Worm (Caenorhabditis elegans): ENCODE data around the gene F45E10.2.

DNA sequence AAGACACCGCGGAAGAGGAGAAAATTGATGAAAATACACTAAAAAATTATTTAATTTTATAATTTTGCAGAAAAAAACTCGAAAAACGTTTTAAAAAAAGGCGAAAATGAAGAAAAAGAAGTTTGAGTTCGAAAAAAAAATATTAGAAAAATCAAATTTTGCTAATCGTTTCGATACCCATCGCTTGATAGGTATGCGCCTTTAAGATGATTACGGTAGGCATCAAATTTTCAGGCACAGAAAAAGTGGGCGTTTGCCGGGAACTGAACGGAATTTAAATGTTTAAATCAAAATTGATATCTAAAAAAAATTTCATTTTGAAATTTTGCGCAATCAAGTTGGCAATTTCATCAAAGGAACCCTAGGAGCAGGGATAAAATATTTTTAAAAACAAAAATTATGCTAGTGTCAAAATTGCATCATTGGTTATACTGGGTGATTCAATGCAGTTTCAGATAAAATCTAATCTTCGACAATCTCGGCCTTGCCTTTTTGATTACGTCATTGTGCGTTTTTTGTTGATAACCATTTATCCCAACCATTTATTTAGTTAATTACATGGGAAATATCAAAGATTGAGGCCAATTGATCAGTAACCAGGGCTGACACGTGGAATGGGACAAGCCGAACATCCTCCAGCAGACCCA is 11.5 kb downstream of the F45E10.2 start:
- TF ChIP-seq ztf-16 (tag; optimal IDR thresholded peaks at IDR 0.05), result no peak
- no peak for TF ChIP-seq ceh-31 (tag; optimal IDR thresholded peaks at IDR 0.05)
- no peak for TF ChIP-seq ceh-19 (GFP tag; optimal IDR thresholded peaks at IDR 0.05)
- no peak for TF ChIP-seq elt-4 (tag; optimal IDR thresholded peaks at IDR 0.05)
- no peak for TF ChIP-seq ama-1 (optimal IDR thresholded peaks at IDR 0.05)
- TF ChIP-seq pqm-1 (tag; optimal IDR thresholded peaks at IDR 0.05), result no peak

Data from whole organism, late embryonic.